Fruit fly (Drosophila melanogaster): ENCODE data around the gene CG11668.

Gene CG11668

dm6 chr3R:13047431-13047830 lies 9.3 kb downstream of the CG11668 start, which contains the start of gene CG31157:
Gene CG31157, plus strand, starts transcription at chr3R:13047731.
- TF ChIP-seq Vsx2 (GFP tag; optimal IDR thresholded peaks at IDR 0.05; ENCODE audit: partially characterized antibody) (no peak), OdsH (GFP tag; optimal IDR thresholded peaks at IDR 0.05) (no peak), Jra (GFP tag; optimal IDR thresholded peaks at IDR 0.05) (no peak), dl (GFP tag; optimal IDR thresholded peaks at IDR 0.05; ENCODE audit: insufficient read depth in 1 of 2, partially characterized antibody in 2 of 2) (no peak), lola (GFP tag; optimal IDR thresholded peaks at IDR 0.05) (no peak), GATAd (GFP tag; optimal IDR thresholded peaks at IDR 0.05) (no peak), CG9705 (GFP tag; optimal IDR thresholded peaks at IDR 0.05) (no peak)

- no peak for TF ChIP-seq h (GFP tag; optimal IDR thresholded peaks at IDR 0.05)
- peak; percentile 55 for TF ChIP-seq sage (GFP tag; optimal IDR thresholded peaks at IDR 0.05)
- no peak for TF ChIP-seq HLH106 (tag; optimal IDR thresholded peaks at IDR 0.05)
- peak; percentile 53 for TF ChIP-seq jim (GFP tag; optimal IDR thresholded peaks at IDR 0.05)
- peak; percentile 5 for TF ChIP-seq br (GFP tag; optimal IDR thresholded peaks at IDR 0.05)
- TF ChIP-seq Rel (GFP tag; optimal IDR thresholded peaks at IDR 0.05), result no peak
- peak; percentile 86 for TF ChIP-seq Rel (tag; optimal IDR thresholded peaks at IDR 0.05)
- TF ChIP-seq dl (GFP tag; optimal IDR thresholded peaks at IDR 0.05; ENCODE audit: insufficient read depth in 1 of 2, partially characterized antibody in 2 of 2), result peak; percentile 30 to 58
- TF ChIP-seq OdsH (GFP tag; optimal IDR thresholded peaks at IDR 0.05), result peak; percentile 35
- peak; percentile 59 for TF ChIP-seq Dif (GFP tag; optimal IDR thresholded peaks at IDR 0.05; ENCODE audit: partially characterized antibody)
- TF ChIP-seq Hr83 (GFP tag; optimal IDR thresholded peaks at IDR 0.05; ENCODE audit: poor library complexity, severe bottlenecking), result peak; percentile 98
- peak; percentile 73 for TF ChIP-seq Hnf4 (GFP tag; optimal IDR thresholded peaks at IDR 0.05)
- TF ChIP-seq CG9705 (GFP tag; optimal IDR thresholded peaks at IDR 0.05), result no peak
- TF ChIP-seq foxo (GFP tag; optimal IDR thresholded peaks at IDR 0.05), result peak in 1 of 2 experiments; percentile 92
- TF ChIP-seq Jra (GFP tag; optimal IDR thresholded peaks at IDR 0.05), result peak; percentile 15
- peak; percentile 83 for TF ChIP-seq Vsx2 (GFP tag; optimal IDR thresholded peaks at IDR 0.05; ENCODE audit: partially characterized antibody)
These were observed 13.1 kb downstream of the CG11668 start, which contains the start of gene CG7966 for dm6 chr3R:13051298-13051723. Gene CG7966, minus strand, starts transcription at chr3R:13051453.

dm6 chr3R:13051942-13052693 lies 13.9 kb downstream of the CG11668 start, which contains the start of gene pic:
Gene pic, plus strand, starts transcription at chr3R:13052245.
- no peak for TF ChIP-seq Abd-B (GFP tag; optimal IDR thresholded peaks at IDR 0.05)
- TF ChIP-seq Hr83 (GFP tag; optimal IDR thresholded peaks at IDR 0.05; ENCODE audit: poor library complexity, severe bottlenecking), result peak; percentile 74
- no peak for TF ChIP-seq fru (GFP tag; optimal IDR thresholded peaks at IDR 0.05)

dm6 chr3R:13056553-13056952 lies 18.4 kb downstream of the CG11668 start:
- TF ChIP-seq lola (GFP tag; optimal IDR thresholded peaks at IDR 0.05), result no peak
- TF ChIP-seq tai (GFP tag; optimal IDR thresholded peaks at IDR 0.05), result no peak
- TF ChIP-seq CG32264 (GFP tag; optimal IDR thresholded peaks at IDR 0.05), result no peak
- TF ChIP-seq dl (GFP tag; optimal IDR thresholded peaks at IDR 0.05; ENCODE audit: insufficient read depth in 1 of 2, partially characterized antibody in 2 of 2), result no peak
- no peak for TF ChIP-seq ey (GFP tag; optimal IDR thresholded peaks at IDR 0.05)
- TF ChIP-seq Mio (GFP tag; optimal IDR thresholded peaks at IDR 0.05), result no peak
- no peak for TF ChIP-seq Dfd (GFP tag; optimal IDR thresholded peaks at IDR 0.05)
- TF ChIP-seq psq (GFP tag; optimal IDR thresholded peaks at IDR 0.05), result no peak

- TF ChIP-seq CrebA (GFP tag; optimal IDR thresholded peaks at IDR 0.05; ENCODE audit: borderline replicate concordance) (no peak), Vsx2 (GFP tag; optimal IDR thresholded peaks at IDR 0.05; ENCODE audit: partially characterized antibody) (no peak), lola (GFP tag; optimal IDR thresholded peaks at IDR 0.05) (no peak), N (GFP tag; optimal IDR thresholded peaks at IDR 0.05) (no peak), HLH106 (tag; optimal IDR thresholded peaks at IDR 0.05) (no peak), Jra (GFP tag; optimal IDR thresholded peaks at IDR 0.05) (no peak), GATAd (GFP tag; optimal IDR thresholded peaks at IDR 0.05) (no peak), brk (GFP tag; optimal IDR thresholded peaks at IDR 0.05) (no peak), Sp1 (GFP tag; optimal IDR thresholded peaks at IDR 0.05) (no peak), Mio (GFP tag; optimal IDR thresholded peaks at IDR 0.05) (no peak), psq (GFP tag; optimal IDR thresholded peaks at IDR 0.05) (no peak)
These were observed 19.1 kb downstream of the CG11668 start, which contains the start of gene sim for dm6 chr3R:13057121-13057805. Gene sim, plus strand, starts transcription at chr3R:13057755.

Data from whole organism, wandering third instar larva.